Worm (Caenorhabditis elegans): ENCODE results near the gene tos-1.

tos-1 gene

DNA sequence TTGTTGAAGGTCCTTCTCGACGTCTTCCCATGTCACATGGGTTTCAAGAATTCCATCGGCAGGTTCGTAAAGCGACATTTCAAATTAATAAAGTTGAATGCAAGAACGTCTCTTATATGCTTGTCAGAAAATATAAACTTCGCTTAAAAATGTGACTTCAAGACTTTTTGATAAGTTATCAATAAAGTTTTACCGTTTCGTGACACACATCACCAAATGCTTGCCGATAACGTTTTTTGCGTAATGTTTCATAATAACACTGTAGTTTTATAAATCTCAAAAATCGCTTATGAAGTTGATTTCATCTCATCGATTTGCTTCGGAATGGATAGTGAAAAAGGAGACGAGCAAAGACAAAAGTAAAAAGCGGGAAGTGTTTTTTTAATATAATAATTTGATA lies 29.5 kb upstream of the tos-1 start, which contains the start of gene E02C12.8 (continued):
- TF ChIP-seq duxl-1 (tag; optimal IDR thresholded peaks at IDR 0.05; ENCODE audit: poor library complexity): no peak
- no peak for TF ChIP-seq nhr-11 (tag; optimal IDR thresholded peaks at IDR 0.05)
- TF ChIP-seq nhr-237 (tag; optimal IDR thresholded peaks at IDR 0.05): no peak
- TF ChIP-seq lin-15B (tag; optimal IDR thresholded peaks at IDR 0.05): no peak
- no peak for TF ChIP-seq lim-7 (GFP tag; IDR thresholded peaks at IDR 0.05)
- TF ChIP-seq zfp-2 (tag; optimal IDR thresholded peaks at IDR 0.05): no peak
- TF ChIP-seq egl-43 (GFP tag; IDR thresholded peaks at IDR 0.05): no peak
- TF ChIP-seq F26F4.8 (GFP tag; conservative IDR thresholded peaks at IDR 0.05): no peak
- peak; percentile 17 for TF ChIP-seq mxl-3 (GFP tag; optimal IDR thresholded peaks at IDR 0.05)
- no peak for TF ChIP-seq tra-1 (GFP tag; IDR thresholded peaks at IDR 0.05)
- TF ChIP-seq F44E2.7 (GFP tag; IDR thresholded peaks at IDR 0.05): no peak
- no peak for TF ChIP-seq spr-3 (GFP tag; optimal IDR thresholded peaks at IDR 0.05)
- no peak for TF ChIP-seq lin-13 (GFP tag; optimal IDR thresholded peaks at IDR 0.05)
- no peak for TF ChIP-seq nhr-41 (GFP tag; IDR thresholded peaks at IDR 0.05)
- no peak for TF ChIP-seq nhr-42 (GFP tag; IDR thresholded peaks at IDR 0.05)
- no peak for TF ChIP-seq nhr-48 (tag; optimal IDR thresholded peaks at IDR 0.05)
- TF ChIP-seq rbr-2 (tag; optimal IDR thresholded peaks at IDR 0.05): no peak
- TF ChIP-seq unc-62 (GFP tag; optimal IDR thresholded peaks at IDR 0.05 in 1 of 2): peak in 1 of 2 experiments; percentile 9
- TF ChIP-seq unc-62 (tag; optimal IDR thresholded peaks at IDR 0.05): no peak
- no peak for TF ChIP-seq ama-1 (optimal IDR thresholded peaks at IDR 0.05)
- TF ChIP-seq ceh-62 (tag; optimal IDR thresholded peaks at IDR 0.05): no peak
- TF ChIP-seq jun-1 (tag; optimal IDR thresholded peaks at IDR 0.05): no peak
- TF ChIP-seq set-16 (GFP tag; IDR thresholded peaks at IDR 0.05): no peak
- TF ChIP-seq nhr-111 (GFP tag; optimal IDR thresholded peaks at IDR 0.05): no peak
- TF ChIP-seq skn-1 (tag; optimal IDR thresholded peaks at IDR 0.05): no peak
- TF ChIP-seq cey-2 (tag; optimal IDR thresholded peaks at IDR 0.05; ENCODE audit: borderline replicate concordance, insufficient read depth): no peak
- TF ChIP-seq gei-8 (GFP tag; optimal IDR thresholded peaks at IDR 0.05): no peak
- no peak for TF ChIP-seq D1046.2 (GFP tag; IDR thresholded peaks at IDR 0.05)
- TF ChIP-seq daf-16 (GFP tag; optimal IDR thresholded peaks at IDR 0.05): no peak
- TF ChIP-seq daf-16 (tag; optimal IDR thresholded peaks at IDR 0.05): peak; percentile 54
- no peak for TF ChIP-seq F10B5.3 (tag; optimal IDR thresholded peaks at IDR 0.05)
- no peak for TF ChIP-seq Y5F2A.4 (GFP tag; optimal IDR thresholded peaks at IDR 0.05)
- TF ChIP-seq nhr-28 (tag; optimal IDR thresholded peaks at IDR 0.05): peak; percentile 72
- TF ChIP-seq snpc-4 (tag; optimal IDR thresholded peaks at IDR 0.05): no peak
- TF ChIP-seq ceh-28 (tag; optimal IDR thresholded peaks at IDR 0.05): no peak
- no peak for TF ChIP-seq mxl-2 (GFP tag; conservative IDR thresholded peaks at IDR 0.05)
- TF ChIP-seq snpc-1.2 (GFP tag; IDR thresholded peaks at IDR 0.05): no peak
- no peak for TF ChIP-seq lin-39 (tag; optimal IDR thresholded peaks at IDR 0.05)
- peak; percentile 2 for TF ChIP-seq hlh-30 (tag; optimal IDR thresholded peaks at IDR 0.05; ENCODE audit: insufficient read depth)
- TF ChIP-seq mdt-29 (GFP tag; IDR thresholded peaks at IDR 0.05): no peak
- no peak for TF ChIP-seq zfp-3 (GFP tag; conservative IDR thresholded peaks at IDR 0.05)
- TF ChIP-seq dpl-1 (GFP tag; optimal IDR thresholded peaks at IDR 0.05): no peak
- no peak for TF ChIP-seq spr-1 (tag; optimal IDR thresholded peaks at IDR 0.05)
- no peak for TF ChIP-seq Y75B8A.6 (GFP tag; IDR thresholded peaks at IDR 0.05)
- TF ChIP-seq egl-27 (tag; optimal IDR thresholded peaks at IDR 0.05): no peak
- TF ChIP-seq ceh-20 (GFP tag; IDR thresholded peaks at IDR 0.05): no peak
- TF ChIP-seq pha-4 (GFP tag; IDR thresholded peaks at IDR 0.05): no peak
- TF ChIP-seq pha-4 (tag; optimal IDR thresholded peaks at IDR 0.05): no peak
- TF ChIP-seq F49E8.2 (tag; optimal IDR thresholded peaks at IDR 0.05; ENCODE audit: borderline replicate concordance): no peak
- TF ChIP-seq ctbp-1 (GFP tag; IDR thresholded peaks at IDR 0.05): no peak
- no peak for TF ChIP-seq nhr-77 (tag; optimal IDR thresholded peaks at IDR 0.05)
- TF ChIP-seq dve-1 (tag; optimal IDR thresholded peaks at IDR 0.05; ENCODE audit: insufficient read depth): peak; percentile 56
- no peak for TF ChIP-seq nhr-102 (tag; optimal IDR thresholded peaks at IDR 0.05)

Measured in whole organism, L4 larva.